Fruit fly (Drosophila melanogaster) whole organism, embryonic: ENCODE results near the gene CG33552.

ENCODE experiments used
- CG10147 ChIP-seq: fragments of 200-800 bp; sonication (Bioruptor generic); optimal IDR thresholded peaks from 2 replicates; lab custom pipeline; 2019; ENCODE audit warnings: missing biosample characterization, mild to moderate bottlenecking, missing genetic modification characterization, moderate library complexity
- CG10565 ChIP-seq: fragments of 200-800 bp; sonication (Bioruptor generic); optimal IDR thresholded peaks from 3 replicates; lab custom pipeline; 2016; ENCODE audit warnings: missing biosample characterization, mild to moderate bottlenecking, missing genetic modification characterization
- CG10979 ChIP-seq: fragments of 200-800 bp; sonication (Bioruptor generic); optimal IDR thresholded peaks from 2 replicates; lab custom pipeline; 2018; ENCODE audit warnings: missing biosample characterization, mild to moderate bottlenecking, missing genetic modification characterization, moderate library complexity
- CG12744 ChIP-seq: fragments of 200-800 bp; sonication (Bioruptor generic); optimal IDR thresholded peaks from 2 replicates; lab custom pipeline; 2016; ENCODE audit warnings: missing biosample characterization, missing genetic modification characterization
- CG14014 ChIP-seq: fragments of 200-800 bp; sonication (Bioruptor generic); IDR thresholded peaks from 2 replicates; pipeline ENCODE4 v1.3.6; 2022; ENCODE audit warnings: missing biosample characterization, missing genetic modification characterization
- CG15269 ChIP-seq: fragments of 200-800 bp; sonication (Bioruptor generic); optimal IDR thresholded peaks from 2 replicates; lab custom pipeline; 2018; ENCODE audit warnings: missing biosample characterization, mild to moderate bottlenecking, missing genetic modification characterization, moderate library complexity
- CG15514 ChIP-seq: fragments of 200-800 bp; sonication (Bioruptor generic); optimal IDR thresholded peaks from 3 replicates; lab custom pipeline; 2017; ENCODE audit warnings: missing biosample characterization, missing genetic modification characterization, mild to moderate bottlenecking, moderate library complexity, missing genetic modification reagents
- CG16813 ChIP-seq: fragments of 200-800 bp; sonication (Bioruptor generic); IDR thresholded peaks from 3 replicates; pipeline ENCODE4 v1.3.6; 2022; ENCODE audit warnings: missing biosample characterization, missing genetic modification characterization; ENCODE audit not compliant: partially characterized antibody
- CG17568 ChIP-seq: fragments of 200-800 bp; sonication (Bioruptor generic); optimal IDR thresholded peaks from 2 replicates; lab custom pipeline; 2018; ENCODE audit warnings: missing biosample characterization, mild to moderate bottlenecking, missing genetic modification characterization, moderate library complexity
- CG17829 ChIP-seq: fragments of 200-800 bp; optimal IDR thresholded peaks from 2 replicates; lab custom pipeline; 2019; ENCODE audit warnings: missing biosample characterization, mild to moderate bottlenecking, missing genetic modification characterization, moderate library complexity
- CG18262 ChIP-seq: fragments of 200-800 bp; optimal IDR thresholded peaks from 3 replicates; lab custom pipeline; 2019; ENCODE audit warnings: missing biosample characterization, mild to moderate bottlenecking, missing genetic modification characterization, moderate library complexity
- CG31365 ChIP-seq: fragments of 200-800 bp; sonication (Bioruptor generic); optimal IDR thresholded peaks from 2 replicates; lab custom pipeline; 2018; ENCODE audit warnings: missing biosample characterization, mild to moderate bottlenecking, missing genetic modification characterization
- CG31388 ChIP-seq: fragments of 200-800 bp; sonication (Bioruptor generic); optimal IDR thresholded peaks from 2 replicates; lab custom pipeline; 2016; ENCODE audit warnings: missing biosample characterization, missing genetic modification characterization
- CG33557 ChIP-seq: fragments of 200-800 bp; sonication (Bioruptor generic); optimal IDR thresholded peaks from 2 replicates; lab custom pipeline; 2019; ENCODE audit warnings: missing biosample characterization, mild to moderate bottlenecking, missing genetic modification characterization, moderate library complexity
- CG34224 ChIP-seq: fragments of 200-800 bp; sonication (Bioruptor generic); IDR thresholded peaks from 3 replicates; pipeline ENCODE4 v1.3.6; 2022; ENCODE audit warnings: missing biosample characterization, missing genetic modification characterization; ENCODE audit not compliant: partially characterized antibody
- CG34422 ChIP-seq: fragments of 200-800 bp; sonication (Bioruptor generic); IDR thresholded peaks from 3 replicates; pipeline ENCODE4 v1.3.6; 2022; ENCODE audit warnings: missing biosample characterization, missing genetic modification characterization
- CG43689 ChIP-seq: fragments of 200-800 bp; sonication (Bioruptor generic); IDR thresholded peaks from 2 replicates; pipeline ENCODE4 v1.3.6; 2022; ENCODE audit warnings: missing biosample characterization, missing genetic modification characterization
- CG5953 ChIP-seq: fragments of 200-800 bp; sonication (Bioruptor generic); IDR thresholded peaks from 2 replicates; pipeline ENCODE4 v1.3.6; 2022; ENCODE audit warnings: missing biosample characterization, missing genetic modification characterization
- CG8281 ChIP-seq: fragments of 200-800 bp; sonication (Bioruptor generic); optimal IDR thresholded peaks from 2 replicates; lab custom pipeline; 2018; ENCODE audit warnings: missing biosample characterization, mild to moderate bottlenecking, missing genetic modification characterization, moderate library complexity
- CG9727 ChIP-seq: fragments of 200-800 bp; sonication (Bioruptor generic); optimal IDR thresholded peaks from 3 replicates; lab custom pipeline; 2017; ENCODE audit warnings: missing biosample characterization, mild to moderate bottlenecking, missing genetic modification characterization
- CkIIα-i1 ChIP-seq: fragments of 200-800 bp; sonication (Bioruptor generic); IDR thresholded peaks from 2 replicates; pipeline ENCODE4 v1.3.6; 2022; ENCODE audit warnings: missing biosample characterization, missing genetic modification characterization
- E2f1 ChIP-seq: fragments of 200-800 bp; sonication (Bioruptor generic); IDR thresholded peaks from 2 replicates; pipeline ENCODE4 v1.3.6; 2022; ENCODE audit warnings: missing biosample characterization, missing genetic modification characterization
- HLH3B ChIP-seq: fragments of 200-800 bp; sonication (Bioruptor generic); IDR thresholded peaks from 2 replicates; pipeline ENCODE4 v1.3.6; 2022; ENCODE audit warnings: missing biosample characterization, missing genetic modification characterization
- Hr3 ChIP-seq: fragments of 200-800 bp; sonication (Bioruptor generic); optimal IDR thresholded peaks from 3 replicates; lab custom pipeline; 2016; ENCODE audit warnings: missing biosample characterization, missing genetic modification characterization
- Lhr ChIP-seq: fragments of 200-800 bp; sonication (Bioruptor generic); optimal IDR thresholded peaks from 3 replicates; lab custom pipeline; 2017; ENCODE audit warnings: mild to moderate bottlenecking, missing biosample characterization, missing genetic modification reagents, missing genetic modification characterization
- MESR4 ChIP-seq: fragments of 200-800 bp; sonication (Bioruptor generic); optimal IDR thresholded peaks from 2 replicates; lab custom pipeline; 2018; ENCODE audit warnings: missing biosample characterization, mild to moderate bottlenecking, missing genetic modification characterization, moderate library complexity
- Oli ChIP-seq: fragments of 200-800 bp; sonication (Bioruptor generic); optimal IDR thresholded peaks from 2 replicates; lab custom pipeline; 2018; ENCODE audit warnings: missing biosample characterization, mild to moderate bottlenecking, missing genetic modification characterization, moderate library complexity
- Optix ChIP-seq: fragments of 200-800 bp; sonication (Bioruptor generic); IDR thresholded peaks from 3 replicates; pipeline ENCODE4 v1.3.6; 2022; ENCODE audit warnings: missing biosample characterization, missing genetic modification characterization
- Sox100B ChIP-seq: fragments of 200-800 bp; sonication (Bioruptor generic); optimal IDR thresholded peaks from 3 replicates; lab custom pipeline; 2018; ENCODE audit warnings: missing biosample characterization, mild to moderate bottlenecking, missing genetic modification characterization
- Stat92E ChIP-seq, 3 experiments: fragments of >200 bp in 2 of 3; fragments of 200-800 bp in 1 of 3; sonication (Bioruptor generic) in 1 of 3; optimal IDR thresholded peaks; 2 replicates each; lab custom pipeline; 2017 to 2019; ENCODE audit warnings: missing biosample characterization in 3 of 3, missing genetic modification characterization in 3 of 3, mild to moderate bottlenecking in 1 of 3, moderate library complexity in 1 of 3
- bab2 ChIP-seq: fragments of 200-800 bp; sonication (Bioruptor generic); optimal IDR thresholded peaks from 2 replicates; lab custom pipeline; 2016; ENCODE audit warnings: missing biosample characterization, missing genetic modification characterization
- bcd ChIP-seq: fragments of 200-800 bp; sonication (Bioruptor generic); optimal IDR thresholded peaks from 2 replicates; lab custom pipeline; 2017; ENCODE audit warnings: missing biosample characterization, mild to moderate bottlenecking, missing genetic modification characterization
- caup ChIP-seq: fragments of 200-800 bp; sonication (Bioruptor generic); optimal IDR thresholded peaks from 3 replicates; lab custom pipeline; 2017; ENCODE audit warnings: missing biosample characterization, mild to moderate bottlenecking, missing genetic modification characterization, moderate library complexity; ENCODE audit not compliant: severe bottlenecking
- chn ChIP-seq: fragments of 200-800 bp; sonication (Bioruptor generic); optimal IDR thresholded peaks from 2 replicates; lab custom pipeline; 2016; ENCODE audit warnings: missing biosample characterization, missing genetic modification characterization
- dm ChIP-seq: fragments of 200-800 bp; sonication (Bioruptor generic); optimal IDR thresholded peaks from 3 replicates; lab custom pipeline; 2016; ENCODE audit warnings: missing biosample characterization, missing genetic modification characterization
- exex ChIP-seq: fragments of 200-800 bp; sonication (Bioruptor generic); optimal IDR thresholded peaks from 4 replicates; lab custom pipeline; 2018; ENCODE audit warnings: missing biosample characterization, mild to moderate bottlenecking, missing genetic modification characterization, moderate library complexity
- gfzf ChIP-seq: fragments of 200-800 bp; sonication (Bioruptor generic); optimal IDR thresholded peaks from 2 replicates; lab custom pipeline; 2016; ENCODE audit warnings: missing biosample characterization, mild to moderate bottlenecking, missing genetic modification characterization, moderate library complexity
- grau ChIP-seq: fragments of 200-800 bp; optimal IDR thresholded peaks from 3 replicates; lab custom pipeline; 2019; ENCODE audit warnings: missing biosample characterization, mild to moderate bottlenecking, missing genetic modification characterization, moderate library complexity
- hkb ChIP-seq, 2 experiments: fragments of 200-800 bp in 1 of 2; fragments of >200 bp in 1 of 2; sonication (Bioruptor generic) in 1 of 2; IDR thresholded peaks in 1 of 2; optimal IDR thresholded peaks in 1 of 2; 2 replicates each; pipeline versions ENCODE4 v1.3.6 to Lab custom; 2017 to 2022; ENCODE audit warnings: missing biosample characterization in 1 of 2, missing genetic modification characterization in 1 of 2
- inv ChIP-seq: fragments of 200-800 bp; sonication (Bioruptor generic); IDR thresholded peaks from 2 replicates; pipeline ENCODE4 v1.3.6; 2022; ENCODE audit warnings: missing biosample characterization, missing genetic modification characterization; ENCODE audit not compliant: partially characterized antibody
- odd ChIP-seq: fragments of 200-800 bp; sonication (Bioruptor generic); optimal IDR thresholded peaks from 2 replicates; lab custom pipeline; 2017; ENCODE audit warnings: missing biosample characterization, mild to moderate bottlenecking, missing genetic modification characterization
- onecut ChIP-seq: fragments of 200-800 bp; sonication (Bioruptor generic); IDR thresholded peaks from 2 replicates; pipeline ENCODE4 v1.3.6; 2022; ENCODE audit warnings: missing biosample characterization, missing genetic modification characterization
- phol ChIP-seq: fragments of 200-800 bp; sonication (Bioruptor generic); optimal IDR thresholded peaks from 3 replicates; lab custom pipeline; 2018; ENCODE audit warnings: missing biosample characterization, mild to moderate bottlenecking, missing genetic modification characterization, moderate library complexity
- sens-2 ChIP-seq: fragments of 200-800 bp; sonication (Bioruptor generic); IDR thresholded peaks from 2 replicates; pipeline ENCODE4 v1.3.6; 2022; ENCODE audit warnings: missing biosample characterization, missing genetic modification characterization
- so ChIP-seq: fragments of 200-800 bp; sonication (Bioruptor generic); IDR thresholded peaks from 3 replicates; pipeline ENCODE4 v1.3.6; 2022; ENCODE audit warnings: missing biosample characterization, missing genetic modification characterization
- toy ChIP-seq: fragments of 200-800 bp; sonication (Bioruptor generic); IDR thresholded peaks from 2 replicates; pipeline ENCODE4 v1.3.6; 2022; ENCODE audit warnings: missing biosample characterization, missing genetic modification characterization
- tx ChIP-seq: fragments of 200-800 bp; sonication (Bioruptor generic); optimal IDR thresholded peaks from 2 replicates; lab custom pipeline; 2016; ENCODE audit warnings: missing biosample characterization, missing genetic modification characterization

The CG33552 gene

dm6 chr2L:16715841-16716701 is 33.8 kb downstream of the CG33552 start, which contains the start of the genes Cyt-c-d and CG31808 (continued):
- TF ChIP-seq CG10147: peak; percentile 85
- TF ChIP-seq CG8281 (tag; lab: Kevin White, UChicago): peak; percentile 87
- peak; percentile 98 for TF ChIP-seq CG17829 (tag; lab: Kevin White, UChicago)
- TF ChIP-seq CG12744 (GFP tag; lab: Kevin White, UChicago): peak; percentile 91
- peak; percentile 96 for TF ChIP-seq CG14014 (GFP tag; lab: Robert Waterston, UW)
- TF ChIP-seq CG15269 (tag; lab: Kevin White, UChicago): peak; percentile 98
- TF ChIP-seq bab2: peak; percentile 92
- TF ChIP-seq Optix: peak; percentile 98
- TF ChIP-seq Sox100B (GFP tag; lab: Kevin White, UChicago): peak; percentile 96
- TF ChIP-seq CG31388: peak; percentile 90
- peak; percentile 90 for TF ChIP-seq CG10565 (GFP tag; lab: Kevin White, UChicago)
- TF ChIP-seq CG34422 (GFP tag; lab: Robert Waterston, UW): peak; percentile 96
- peak; percentile 96 for TF ChIP-seq CG5953 (GFP tag; lab: Robert Waterston, UW)
- peak; percentile 17 for TF ChIP-seq gfzf (GFP tag; lab: Kevin White, UChicago)
- TF ChIP-seq sens-2: peak; percentile 91
- peak; percentile 98 for TF ChIP-seq Oli
- peak; percentile 94 for TF ChIP-seq Lhr (GFP tag; lab: Kevin White, UChicago)
- no peak for TF ChIP-seq inv (GFP tag; lab: Robert Waterston, UW)
- peak; percentile 97 for TF ChIP-seq odd (GFP tag; lab: Kevin White, UChicago)
- TF ChIP-seq CG18262 (tag; lab: Kevin White, UChicago): peak; percentile 98
- TF ChIP-seq chn (GFP tag; lab: Kevin White, UChicago): peak; percentile 96
- peak; percentile 97 for TF ChIP-seq CG43689 (GFP tag; lab: Robert Waterston, UW)
- no peak for TF ChIP-seq hkb (optimal IDR thresholded peaks at IDR 0.05; lab: Kevin White, UChicago)
- TF ChIP-seq hkb (GFP tag; IDR thresholded peaks at IDR 0.05; lab: Robert Waterston, UW): peak; percentile 98
- TF ChIP-seq bcd (GFP tag; lab: Kevin White, UChicago): peak; percentile 97
- TF ChIP-seq exex: peak; percentile 76
- peak; percentile 94 for TF ChIP-seq onecut (GFP tag; lab: Robert Waterston, UW)
- TF ChIP-seq tx (GFP tag; lab: Kevin White, UChicago): peak; percentile 90
- TF ChIP-seq toy (GFP tag; lab: Robert Waterston, UW): peak; percentile 88
- TF ChIP-seq CG10979 (tag; lab: Kevin White, UChicago): peak; percentile 98
- peak; percentile 47 for TF ChIP-seq MESR4 (GFP tag; lab: Kevin White, UChicago)
- peak; percentile 96 for TF ChIP-seq grau (tag; lab: Kevin White, UChicago)
- TF ChIP-seq CG31365 (tag; lab: Kevin White, UChicago): peak; percentile 72
- TF ChIP-seq CG17568 (GFP tag; lab: Kevin White, UChicago): peak; percentile 95
- TF ChIP-seq E2f1 (GFP tag; lab: Robert Waterston, UW): peak; percentile 97
- peak; percentile 94 for TF ChIP-seq CG9727 (GFP tag; lab: Kevin White, UChicago)
- 0 out of 3 replicates have a peak, but pooled peaks have one; percentile 31 for TF ChIP-seq CG16813 (GFP tag; lab: Robert Waterston, UW)
- TF ChIP-seq CG33557 (GFP tag; lab: Kevin White, UChicago): peak; percentile 92
- TF ChIP-seq so: peak; percentile 97
- TF ChIP-seq phol (tag; lab: Kevin White, UChicago): peak; percentile 97
- peak; percentile 86 for TF ChIP-seq dm
- peak in 1 of 3 experiments; percentile 92 for TF ChIP-seq Stat92E (GFP tag; optimal IDR thresholded peaks at IDR 0.05; lab: Kevin White, UChicago)
- peak; percentile 96 for TF ChIP-seq Hr3
- TF ChIP-seq CG34224: 0 out of 3 replicates have a peak, but pooled peaks have one; percentile 7
- TF ChIP-seq CkIIα-i1 (GFP tag; lab: Robert Waterston, UW): peak; percentile 81
- peak; percentile 95 for TF ChIP-seq caup (GFP tag; lab: Kevin White, UChicago)
- TF ChIP-seq HLH3B (GFP tag; lab: Robert Waterston, UW): peak; percentile 98
- peak; percentile 88 for TF ChIP-seq CG15514 (GFP tag; lab: Kevin White, UChicago)
